Fruit fly (Drosophila melanogaster): Measurements from ENCODE around the gene CG7974.

DNA sequence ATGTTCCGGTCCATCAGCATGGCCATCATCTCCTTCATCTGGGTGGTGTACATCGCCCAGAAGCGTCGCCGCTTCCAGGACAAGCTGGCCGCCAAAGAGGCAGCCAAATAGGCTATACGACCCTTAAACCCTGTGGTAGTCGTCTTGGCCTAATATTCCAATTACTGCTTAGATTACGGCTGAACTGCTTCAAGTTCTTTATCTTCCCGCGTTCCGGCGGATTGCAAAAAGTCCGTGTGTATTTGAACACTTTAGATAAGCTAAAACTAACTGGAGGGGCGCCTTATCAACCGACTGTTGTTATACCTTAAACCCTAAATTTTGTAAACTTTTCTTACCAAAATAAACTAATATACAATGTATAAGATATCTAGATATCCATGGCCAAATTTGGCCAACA lies 11.2 kb upstream of the CG7974 start:
- TF ChIP-seq kay (GFP tag; ENCODE audit: borderline replicate concordance) (no peak), cnc (optimal IDR thresholded peaks at IDR 0.05) (no peak), CG7045 (GFP tag; optimal IDR thresholded peaks at IDR 0.05) (no peak), pad (GFP tag; optimal IDR thresholded peaks at IDR 0.05) (no peak), CG5204 (GFP tag; optimal IDR thresholded peaks at IDR 0.05) (no peak), toe (GFP tag; optimal IDR thresholded peaks at IDR 0.05) (no peak), Hr96 (GFP tag; optimal IDR thresholded peaks at IDR 0.05) (no peak), tj (GFP tag; optimal IDR thresholded peaks at IDR 0.05) (no peak), CG33017 (tag; optimal IDR thresholded peaks at IDR 0.05) (no peak)

Measured in whole organism, adult.